Fruit fly (Drosophila melanogaster) whole organism, embryonic: ENCODE data around the gene Sik2.

ENCODE experiments used
- Aef1 ChIP-seq: fragments of 200-800 bp; sonication (Bioruptor generic); IDR thresholded peaks from 3 replicates; pipeline ENCODE4 v1.3.6; 2022; ENCODE audit warnings: missing biosample characterization, missing genetic modification characterization
- Atf3 ChIP-seq: fragments of 200-800 bp; sonication (Bioruptor generic); optimal IDR thresholded peaks from 3 replicates; lab custom pipeline; 2016; ENCODE audit warnings: missing biosample characterization, missing genetic modification characterization
- CG11456 ChIP-seq: fragments of 200-800 bp; sonication (Bioruptor generic); IDR thresholded peaks from 3 replicates; pipeline ENCODE4 v1.3.6; 2022; ENCODE audit warnings: missing biosample characterization, missing genetic modification characterization
- CG12071 ChIP-seq: fragments of 200-800 bp; sonication (Bioruptor generic); optimal IDR thresholded peaks from 3 replicates; lab custom pipeline; 2018; ENCODE audit warnings: missing biosample characterization, mild to moderate bottlenecking, missing genetic modification characterization
- CG12236 ChIP-seq: fragments of 200-800 bp; sonication (Bioruptor generic); optimal IDR thresholded peaks from 2 replicates; lab custom pipeline; 2016; ENCODE audit warnings: missing biosample characterization, missing genetic modification characterization
- CG12391 ChIP-seq: fragments of 200-800 bp; sonication (Bioruptor generic); optimal IDR thresholded peaks from 3 replicates; lab custom pipeline; 2018; ENCODE audit warnings: missing biosample characterization, mild to moderate bottlenecking, missing genetic modification characterization, moderate library complexity
- CG14014 ChIP-seq: fragments of 200-800 bp; sonication (Bioruptor generic); IDR thresholded peaks from 2 replicates; pipeline ENCODE4 v1.3.6; 2022; ENCODE audit warnings: missing biosample characterization, missing genetic modification characterization
- CG14965 ChIP-seq: fragments of 200-800 bp; sonication (Bioruptor generic); optimal IDR thresholded peaks from 2 replicates; lab custom pipeline; 2016; ENCODE audit warnings: missing biosample characterization, missing genetic modification characterization, borderline replicate concordance
- CG15696 ChIP-seq: fragments of 200-800 bp; sonication (Bioruptor generic); optimal IDR thresholded peaks from 2 replicates; lab custom pipeline; 2019; ENCODE audit warnings: missing biosample characterization, mild to moderate bottlenecking, missing genetic modification characterization, moderate library complexity
- CG16779 ChIP-seq: fragments of 200-800 bp; sonication (Bioruptor generic); IDR thresholded peaks from 2 replicates; pipeline ENCODE4 v1.3.6; 2022; ENCODE audit warnings: missing biosample characterization, missing genetic modification characterization
- CG17328 ChIP-seq: fragments of 200-800 bp; sonication (Bioruptor generic); IDR thresholded peaks from 2 replicates; pipeline ENCODE4 v1.3.6; 2022; ENCODE audit warnings: missing biosample characterization, missing genetic modification characterization
- CG18011 ChIP-seq: fragments of 200-800 bp; sonication (Bioruptor generic); optimal IDR thresholded peaks from 2 replicates; lab custom pipeline; 2017; ENCODE audit warnings: missing biosample characterization, missing genetic modification characterization, mild to moderate bottlenecking, moderate library complexity, missing genotype
- CG18476 ChIP-seq: fragments of 200-800 bp; sonication (Bioruptor generic); optimal IDR thresholded peaks from 2 replicates; lab custom pipeline; 2016; ENCODE audit warnings: missing biosample characterization, mild to moderate bottlenecking, missing genetic modification characterization
- CG31224 ChIP-seq: fragments of 200-800 bp; sonication (Bioruptor generic); IDR thresholded peaks from 2 replicates; pipeline ENCODE4 v1.3.6; 2022; ENCODE audit warnings: missing biosample characterization, missing genetic modification characterization
- CG32772 ChIP-seq: fragments of 200-800 bp; sonication (Bioruptor generic); IDR thresholded peaks from 2 replicates; pipeline ENCODE4 v1.3.6; 2022; ENCODE audit warnings: missing biosample characterization, missing genetic modification characterization
- CG34224 ChIP-seq: fragments of 200-800 bp; sonication (Bioruptor generic); IDR thresholded peaks from 3 replicates; pipeline ENCODE4 v1.3.6; 2022; ENCODE audit warnings: missing biosample characterization, missing genetic modification characterization; ENCODE audit not compliant: partially characterized antibody
- CG4328 ChIP-seq: fragments of 200-800 bp; sonication (Bioruptor generic); optimal IDR thresholded peaks from 3 replicates; lab custom pipeline; 2017; ENCODE audit warnings: missing biosample characterization, missing genetic modification reagents, missing genetic modification characterization
- CG43689 ChIP-seq: fragments of 200-800 bp; sonication (Bioruptor generic); IDR thresholded peaks from 2 replicates; pipeline ENCODE4 v1.3.6; 2022; ENCODE audit warnings: missing biosample characterization, missing genetic modification characterization
- CG6654 ChIP-seq: fragments of 200-800 bp; sonication (Bioruptor generic); optimal IDR thresholded peaks from 2 replicates; lab custom pipeline; 2017; ENCODE audit warnings: missing biosample characterization, mild to moderate bottlenecking, missing genetic modification characterization
- CG7372 ChIP-seq: fragments of 200-800 bp; sonication (Bioruptor generic); IDR thresholded peaks from 2 replicates; pipeline ENCODE4 v1.3.6; 2022; ENCODE audit warnings: missing biosample characterization, missing genetic modification characterization
- CG7786 ChIP-seq: fragments of 200-800 bp; sonication (Bioruptor generic); optimal IDR thresholded peaks from 2 replicates; lab custom pipeline; 2016; ENCODE audit warnings: missing biosample characterization, missing genetic modification characterization
- CG8478 ChIP-seq: fragments of >200 bp; optimal IDR thresholded peaks from 2 replicates; lab custom pipeline; 2018
- CoRest ChIP-seq: fragments of 200-800 bp; sonication (Bioruptor generic); optimal IDR thresholded peaks from 3 replicates; lab custom pipeline; 2018; ENCODE audit warnings: missing biosample characterization, mild to moderate bottlenecking, missing genetic modification characterization, moderate library complexity
- D ChIP-seq, 2 experiments: fragments of 200-800 bp in 1 of 2; fragments of >200 bp in 1 of 2; sonication (Bioruptor generic) in 1 of 2; optimal IDR thresholded peaks; 2 replicates in 1 of 2; 3 replicates in 1 of 2; lab custom pipeline; 2017; ENCODE audit warnings: mild to moderate bottlenecking in 1 of 2, missing biosample characterization in 1 of 2, missing genetic modification characterization in 1 of 2, missing genetic modification reagents in 1 of 2
- Ets65A ChIP-seq: fragments of 200-800 bp; sonication (Bioruptor generic); peaks from one replicate; lab custom pipeline; 2016; ENCODE audit warnings: missing biosample characterization, missing genetic modification characterization
- Hr39 ChIP-seq: fragments of >200 bp; optimal IDR thresholded peaks from 2 replicates; lab custom pipeline; 2017
- Lim3 ChIP-seq: fragments of 200-800 bp; sonication (Bioruptor generic); IDR thresholded peaks from 2 replicates; pipeline ENCODE4 v1.3.6; 2022; ENCODE audit warnings: missing biosample characterization, missing genetic modification characterization
- Mrtf ChIP-seq: fragments of 200-800 bp; sonication (Bioruptor generic); IDR thresholded peaks from 3 replicates; pipeline ENCODE4 v1.3.6; 2022; ENCODE audit warnings: missing biosample characterization, missing genetic modification characterization
- Pdp1 ChIP-seq, 2 experiments: fragments of 200-800 bp; sonication (Bioruptor generic); optimal IDR thresholded peaks; 3 replicates each; lab custom pipeline; 2016; ENCODE audit warnings: missing biosample characterization in 2 of 2, missing genetic modification characterization in 2 of 2, mild to moderate bottlenecking in 1 of 2, moderate library complexity in 1 of 2
- Poxn ChIP-seq: fragments of 200-800 bp; sonication (Bioruptor generic); IDR thresholded peaks from 2 replicates; pipeline ENCODE4 v1.3.6; 2022; ENCODE audit warnings: missing biosample characterization, missing genetic modification characterization
- Side ChIP-seq: fragments of 200-800 bp; sonication (Bioruptor generic); optimal IDR thresholded peaks from 2 replicates; lab custom pipeline; 2016; ENCODE audit warnings: missing biosample characterization, missing genetic modification characterization
- Sox102F ChIP-seq: fragments of 200-800 bp; sonication (Bioruptor generic); optimal IDR thresholded peaks from 2 replicates; lab custom pipeline; 2018; ENCODE audit warnings: missing biosample characterization, mild to moderate bottlenecking, missing genetic modification characterization, moderate library complexity
- Stat92E ChIP-seq, 3 experiments: fragments of >200 bp in 2 of 3; fragments of 200-800 bp in 1 of 3; sonication (Bioruptor generic) in 1 of 3; optimal IDR thresholded peaks; 2 replicates each; lab custom pipeline; 2017 to 2019; ENCODE audit warnings: missing biosample characterization in 3 of 3, missing genetic modification characterization in 3 of 3, mild to moderate bottlenecking in 1 of 3, moderate library complexity in 1 of 3
- al ChIP-seq: fragments of 200-800 bp; sonication (Bioruptor generic); IDR thresholded peaks from 2 replicates; pipeline ENCODE4 v1.3.6; 2022; ENCODE audit warnings: missing biosample characterization, missing genetic modification characterization
- bsh ChIP-seq, 2 experiments: fragments of 200-800 bp; sonication (Bioruptor generic); optimal IDR thresholded peaks; 2 replicates each; lab custom pipeline; 2017 to 2018; ENCODE audit warnings: mild to moderate bottlenecking in 2 of 2, missing biosample characterization in 2 of 2, missing genetic modification characterization in 2 of 2, moderate library complexity in 1 of 2
- caup ChIP-seq: fragments of 200-800 bp; sonication (Bioruptor generic); optimal IDR thresholded peaks from 3 replicates; lab custom pipeline; 2017; ENCODE audit warnings: missing biosample characterization, mild to moderate bottlenecking, missing genetic modification characterization, moderate library complexity; ENCODE audit not compliant: severe bottlenecking
- ewg ChIP-seq: fragments of 200-800 bp; sonication (Bioruptor generic); optimal IDR thresholded peaks from 3 replicates; lab custom pipeline; 2017; ENCODE audit warnings: mild to moderate bottlenecking, missing biosample characterization, missing genetic modification reagents, missing genetic modification characterization
- eyg ChIP-seq: fragments of 200-800 bp; sonication (Bioruptor generic); optimal IDR thresholded peaks from 3 replicates; lab custom pipeline; 2016; ENCODE audit warnings: missing biosample characterization, missing genetic modification characterization
- grn ChIP-seq: fragments of 200-800 bp; sonication (Bioruptor generic); optimal IDR thresholded peaks from 3 replicates; lab custom pipeline; 2017; ENCODE audit warnings: missing biosample characterization, missing genetic modification characterization
- gt ChIP-seq: fragments of 200-800 bp; sonication (Bioruptor generic); IDR thresholded peaks from 2 replicates; pipeline ENCODE4 v1.3.6; 2022; ENCODE audit warnings: missing biosample characterization, missing genetic modification characterization
- ind ChIP-seq: fragments of 200-800 bp; sonication (Bioruptor generic); optimal IDR thresholded peaks from 3 replicates; lab custom pipeline; 2016; ENCODE audit warnings: missing biosample characterization, missing genetic modification characterization
- kni ChIP-seq: fragments of 200-800 bp; sonication (Bioruptor generic); optimal IDR thresholded peaks from 3 replicates; lab custom pipeline; 2017; ENCODE audit warnings: mild to moderate bottlenecking, missing biosample characterization, missing genetic modification reagents, missing genetic modification characterization
- p53 ChIP-seq: fragments of 200-800 bp; sonication (Bioruptor generic); optimal IDR thresholded peaks from 2 replicates; lab custom pipeline; 2016; ENCODE audit warnings: missing biosample characterization, missing genetic modification characterization
- phol ChIP-seq: fragments of 200-800 bp; sonication (Bioruptor generic); optimal IDR thresholded peaks from 3 replicates; lab custom pipeline; 2018; ENCODE audit warnings: missing biosample characterization, mild to moderate bottlenecking, missing genetic modification characterization, moderate library complexity
- psq ChIP-seq: fragments of 200-800 bp; sonication (Bioruptor generic); optimal IDR thresholded peaks from 2 replicates; lab custom pipeline; 2017; ENCODE audit warnings: missing biosample characterization, missing genetic modification characterization
- schlank ChIP-seq: fragments of 200-800 bp; sonication (Bioruptor generic); optimal IDR thresholded peaks from 2 replicates; lab custom pipeline; 2018; ENCODE audit warnings: missing biosample characterization, mild to moderate bottlenecking, missing genetic modification characterization
- seq ChIP-seq: fragments of 200-800 bp; sonication (Bioruptor generic); IDR thresholded peaks from 2 replicates; pipeline ENCODE4 v1.3.6; 2022; ENCODE audit warnings: missing biosample characterization, missing genetic modification characterization
- so ChIP-seq: fragments of 200-800 bp; sonication (Bioruptor generic); IDR thresholded peaks from 3 replicates; pipeline ENCODE4 v1.3.6; 2022; ENCODE audit warnings: missing biosample characterization, missing genetic modification characterization
- stc ChIP-seq: fragments of 200-800 bp; sonication (Bioruptor generic); IDR thresholded peaks from 2 replicates; pipeline ENCODE4 v1.3.6; 2022; ENCODE audit warnings: missing biosample characterization, missing genetic modification characterization
- ttk ChIP-seq: fragments of 200-800 bp; sonication (Bioruptor generic); IDR thresholded peaks from 2 replicates; pipeline ENCODE4 v2.1.2; 2022; ENCODE audit warnings: missing biosample characterization, missing genetic modification characterization

Sik2 gene

DNA sequence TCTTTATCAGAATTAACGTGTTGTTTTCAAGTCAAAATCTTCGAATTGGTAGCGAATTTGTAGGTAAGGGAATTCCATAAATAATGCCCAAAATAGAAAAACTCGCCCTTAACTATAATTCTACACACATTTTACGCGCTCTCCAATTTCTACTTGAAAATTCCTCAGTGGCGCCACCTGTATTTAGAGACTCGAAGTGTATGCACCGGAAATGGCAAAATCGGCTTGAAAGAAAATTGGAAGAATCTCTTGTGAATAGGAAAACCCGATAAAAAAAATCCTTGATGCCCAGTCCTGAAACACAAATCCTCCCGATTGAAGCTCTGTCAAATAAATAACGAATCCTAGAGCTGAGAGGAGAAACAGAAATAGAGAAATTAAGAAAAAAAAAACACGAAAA lies 55.9 kb downstream of the Sik2 start (continued):
- TF ChIP-seq Mrtf: peak; percentile 47; the same call in 2 of the 3 replicates
- peak; percentile 66 for TF ChIP-seq CG12236
- TF ChIP-seq bsh (GFP tag; optimal IDR thresholded peaks at IDR 0.05; lab: Kevin White, UChicago): peak in 1 of 2 experiments; percentile 60
- 0 out of 3 replicates have a peak, but pooled peaks have one; percentile 19 for TF ChIP-seq Aef1
- TF ChIP-seq ewg (GFP tag; lab: Kevin White, UChicago): peak; percentile 59
- TF ChIP-seq Atf3: peak; percentile 53
- peak; percentile 60 for TF ChIP-seq phol (tag; lab: Kevin White, UChicago)
- TF ChIP-seq Ets65A: peak; percentile 98
- TF ChIP-seq gt: no peak
- TF ChIP-seq CG15696 (tag; lab: Kevin White, UChicago): peak; percentile 15
- no peak for TF ChIP-seq Sox102F
- peak; percentile 55 for TF ChIP-seq ttk (GFP tag; lab: Robert Waterston, UW)
- peak; percentile 62 for TF ChIP-seq CoRest (tag; lab: Kevin White, UChicago)
- no peak for TF ChIP-seq CG8478 (lab: Kevin White, UChicago)
- TF ChIP-seq CG6654 (GFP tag; lab: Kevin White, UChicago): peak; percentile 39
- TF ChIP-seq CG14014: peak; percentile 67; the same call in 1 of the 2 replicates
- 0 out of 2 replicates have a peak, but pooled peaks have one; percentile 11 for TF ChIP-seq CG31224 (GFP tag; lab: Robert Waterston, UW)
- peak; percentile 61 for TF ChIP-seq schlank (tag; lab: Kevin White, UChicago)
- no peak for TF ChIP-seq CG34224 (GFP tag; lab: Robert Waterston, UW)
- TF ChIP-seq stc (GFP tag; lab: Robert Waterston, UW): peak; percentile 60
- peak; percentile 28 for TF ChIP-seq ind
- TF ChIP-seq CG17328: 0 out of 2 replicates have a peak, but pooled peaks have one; percentile 15
- peak; percentile 24 for TF ChIP-seq psq (GFP tag; lab: Kevin White, UChicago)
- peak; percentile 0 for TF ChIP-seq CG18476 (GFP tag; lab: Kevin White, UChicago)
- 0 out of 2 replicates have a peak, but pooled peaks have one; percentile 24 for TF ChIP-seq seq (GFP tag; lab: Robert Waterston, UW)
- TF ChIP-seq CG16779 (GFP tag; lab: Robert Waterston, UW): no peak
- peak; percentile 49 for TF ChIP-seq p53
- TF ChIP-seq CG18011: peak; percentile 11
- TF ChIP-seq eyg: peak; percentile 55
- TF ChIP-seq CG43689: peak; percentile 29; the same call in 1 of the 2 replicates
- TF ChIP-seq grn (GFP tag; lab: Kevin White, UChicago): no peak
- TF ChIP-seq so (GFP tag; lab: Robert Waterston, UW): peak; percentile 55; the same call in 2 of the 3 replicates
- TF ChIP-seq CG7372 (GFP tag; lab: Robert Waterston, UW): 0 out of 2 replicates have a peak, but pooled peaks have one; percentile 35
- peak; percentile 52; the same call in 1 of the 2 replicates for TF ChIP-seq CG32772 (GFP tag; lab: Robert Waterston, UW)
- peak in 1 of 2 experiments; percentile 45 for TF ChIP-seq Pdp1 (GFP tag; optimal IDR thresholded peaks at IDR 0.05; lab: Kevin White, UChicago)
- no peak for TF ChIP-seq Poxn (GFP tag; lab: Robert Waterston, UW)
- no peak for TF ChIP-seq D (optimal IDR thresholded peaks at IDR 0.05; lab: Kevin White, UChicago)
- peak; percentile 52 for TF ChIP-seq D (GFP tag; optimal IDR thresholded peaks at IDR 0.05; lab: Kevin White, UChicago)
- TF ChIP-seq CG14965 (GFP tag; lab: Kevin White, UChicago): peak; percentile 26
- TF ChIP-seq caup (GFP tag; lab: Kevin White, UChicago): peak; percentile 82
- 0 out of 2 replicates have a peak, but pooled peaks have one; percentile 15 for TF ChIP-seq al
- TF ChIP-seq CG11456 (GFP tag; lab: Robert Waterston, UW): peak; percentile 73; the same call in 2 of the 3 replicates
- no peak for TF ChIP-seq Hr39 (lab: Kevin White, UChicago)
- TF ChIP-seq Side (GFP tag; lab: Kevin White, UChicago): peak; percentile 72
- TF ChIP-seq CG12391 (tag; lab: Kevin White, UChicago): peak; percentile 58
- TF ChIP-seq CG4328 (GFP tag; lab: Kevin White, UChicago): peak; percentile 64
- TF ChIP-seq Lim3 (GFP tag; lab: Robert Waterston, UW): no peak
- peak; percentile 6 for TF ChIP-seq CG7786
- peak; percentile 81 for TF ChIP-seq kni (GFP tag; lab: Kevin White, UChicago)
- peak; percentile 78 for TF ChIP-seq CG12071 (GFP tag; lab: Kevin White, UChicago)
- TF ChIP-seq Stat92E (GFP tag; optimal IDR thresholded peaks at IDR 0.05; lab: Kevin White, UChicago): no peak
